Fruit fly (Drosophila melanogaster) Kc167 (cell line): ENCODE data around the gene Swip-1.

ENCODE experiments used
- Myc ChIP-seq: fragments of >200 bp; optimal IDR thresholded peaks from 2 replicates; lab custom pipeline; 2017; ENCODE audit warnings: missing external identifiers
- h ChIP-seq: fragments of >200 bp; optimal IDR thresholded peaks from 3 replicates; lab custom pipeline; 2018; ENCODE audit warnings: missing external identifiers
- insv ChIP-seq: fragments of >200 bp; optimal IDR thresholded peaks from 3 replicates; lab custom pipeline; 2018; ENCODE audit warnings: missing external identifiers
- psq ChIP-seq: fragments of >200 bp; optimal IDR thresholded peaks from 2 replicates; lab custom pipeline; 2017; ENCODE audit warnings: missing external identifiers
- ttk ChIP-seq: sonication (Bioruptor generic); optimal IDR thresholded peaks from 2 replicates; lab custom pipeline; 2017; ENCODE audit warnings: missing external identifiers

- TF ChIP-seq h (lab: Kevin White, UChicago) = no peak
- TF ChIP-seq ttk (lab: Kevin White, UChicago) = no peak
- no peak for TF ChIP-seq insv
- no peak for TF ChIP-seq Myc (lab: Kevin White, UChicago)
- no peak for TF ChIP-seq psq (lab: Kevin White, UChicago)
Measured at dm6 chr2L:18951674-18952073, 35.4 kb downstream of the Swip-1 start, which contains the start of gene Nedd8.
